Worm (Caenorhabditis elegans) whole organism, L1 larva: ENCODE data around the gene acox-1.5.

ENCODE experiments used
- C04F5.9 ChIP-seq: sonication (generic microtip); optimal IDR thresholded peaks from 2 replicates; lab custom pipeline; 2016; ENCODE audit warnings: missing genetic modification characterization, missing compliant biosample characterization
- C34B4.2 ChIP-seq: sonication (generic microtip); optimal IDR thresholded peaks from 2 replicates; lab custom pipeline; 2017; ENCODE audit warnings: mild to moderate bottlenecking, missing genetic modification characterization, missing compliant biosample characterization
- F16B12.6 ChIP-seq: fragments of 150-350 bp; optimal IDR thresholded peaks from 2 replicates; lab custom pipeline; 2014; ENCODE audit warnings: missing biosample characterization, missing genetic modification characterization
- aha-1 ChIP-seq: fragments of 150-350 bp; optimal IDR thresholded peaks from 2 replicates; lab custom pipeline; 2014; ENCODE audit warnings: missing biosample characterization, missing genetic modification characterization
- alr-1 ChIP-seq: fragments of 200-800 bp; sonication (Bioruptor generic); optimal IDR thresholded peaks from 2 replicates; lab custom pipeline; 2018; ENCODE audit warnings: borderline replicate concordance, mild to moderate bottlenecking, missing genetic modification characterization, missing compliant biosample characterization
- aly-2 ChIP-seq: fragments of 150-350 bp; optimal IDR thresholded peaks from 2 replicates; lab custom pipeline; 2014; ENCODE audit warnings: missing biosample characterization, missing genetic modification characterization
- ama-1 ChIP-seq: fragments of 150-350 bp; optimal IDR thresholded peaks from 2 replicates; lab custom pipeline; 2014
- ceh-63 ChIP-seq: fragments of 200-800 bp; sonication (Bioruptor generic); optimal IDR thresholded peaks from 2 replicates; lab custom pipeline; 2018; ENCODE audit warnings: mild to moderate bottlenecking, missing genetic modification characterization, missing compliant biosample characterization
- ceh-82 ChIP-seq, 3 experiments: fragments of 150-350 bp in 1 of 3; sonication (generic microtip) in 2 of 3; optimal IDR thresholded peaks; 2 replicates each; lab custom pipeline; 2014 to 2017; ENCODE audit warnings: missing biosample characterization in 3 of 3, missing genetic modification characterization in 3 of 3
- ceh-88 ChIP-seq: fragments of 200-800 bp; sonication (Bioruptor generic); IDR thresholded peaks from 2 replicates; pipeline ENCODE4 v1.3.6; 2022; ENCODE audit warnings: missing genetic modification characterization, missing compliant biosample characterization
- ces-1 ChIP-seq: fragments of 150-350 bp; optimal IDR thresholded peaks from 2 replicates; lab custom pipeline; 2014; ENCODE audit warnings: missing biosample characterization, missing genetic modification reagents, missing genetic modification characterization
- dpl-1 ChIP-seq, 3 experiments: fragments of 150-350 bp in 2 of 3; sonication (generic microtip) in 1 of 3; optimal IDR thresholded peaks; 2 replicates each; lab custom pipeline; 2014 to 2017; ENCODE audit warnings: missing biosample characterization in 3 of 3, missing genetic modification characterization in 3 of 3, missing genetic modification reagents in 3 of 3
- efl-3 ChIP-seq: fragments of 200-800 bp; sonication (Bioruptor generic); optimal IDR thresholded peaks from 2 replicates; lab custom pipeline; 2018; ENCODE audit warnings: mild to moderate bottlenecking, missing genetic modification characterization, missing compliant biosample characterization
- egl-27 ChIP-seq, 2 experiments: fragments of 150-350 bp in 1 of 2; sonication (generic microtip); optimal IDR thresholded peaks; 3 replicates each; lab custom pipeline; 2017 to 2018; ENCODE audit warnings: missing biosample characterization in 2 of 2, missing genetic modification characterization in 2 of 2, missing genetic modification reagents in 2 of 2
- elt-2 ChIP-seq: sonication (generic microtip); optimal IDR thresholded peaks from 2 replicates; lab custom pipeline; 2016; ENCODE audit warnings: missing genetic modification characterization, mild to moderate bottlenecking, inconsistent platforms, missing compliant biosample characterization, missing genetic modification reagents
- fkh-10 ChIP-seq: sonication (generic microtip); optimal IDR thresholded peaks from 2 replicates; lab custom pipeline; 2017; ENCODE audit warnings: missing biosample characterization, missing genetic modification reagents, missing genetic modification characterization
- fkh-8 ChIP-seq: sonication (generic microtip); optimal IDR thresholded peaks from 2 replicates; lab custom pipeline; 2016; ENCODE audit warnings: mild to moderate bottlenecking, missing genetic modification characterization, missing compliant biosample characterization
- hlh-17 ChIP-seq: fragments of 200-800 bp; sonication (Bioruptor generic); optimal IDR thresholded peaks from 2 replicates; lab custom pipeline; 2018; ENCODE audit warnings: missing genetic modification characterization, mild to moderate bottlenecking, missing compliant biosample characterization, moderate library complexity, borderline replicate concordance
- hlh-4 ChIP-seq: sonication (generic microtip); optimal IDR thresholded peaks from 2 replicates; lab custom pipeline; 2016; ENCODE audit warnings: mild to moderate bottlenecking, missing genetic modification characterization, missing compliant biosample characterization
- hpl-2 ChIP-seq: fragments of 150-350 bp; optimal IDR thresholded peaks from 2 replicates; lab custom pipeline; 2014; ENCODE audit warnings: missing biosample characterization, missing genetic modification reagents, missing genetic modification characterization
- irx-1 ChIP-seq: sonication (generic microtip); optimal IDR thresholded peaks from 2 replicates; lab custom pipeline; 2016; ENCODE audit warnings: missing genetic modification characterization, missing compliant biosample characterization
- isw-1 ChIP-seq: fragments of 200-800 bp; sonication (Bioruptor generic); IDR thresholded peaks from 2 replicates; pipeline ENCODE4 v1.3.6; 2022; ENCODE audit warnings: missing genetic modification characterization, missing compliant biosample characterization
- jun-1 ChIP-seq: fragments of 150-350 bp; optimal IDR thresholded peaks from 2 replicates; lab custom pipeline; 2014; ENCODE audit warnings: missing biosample characterization, missing genetic modification reagents, missing genetic modification characterization
- lin-14 ChIP-seq: fragments of 200-800 bp; sonication (Bioruptor generic); optimal IDR thresholded peaks from 2 replicates; lab custom pipeline; 2018; ENCODE audit warnings: mild to moderate bottlenecking, missing genetic modification characterization, moderate library complexity, missing compliant biosample characterization
- lin-35 ChIP-seq, 2 experiments: fragments of 150-350 bp; optimal IDR thresholded peaks; 2 replicates each; lab custom pipeline; 2014; ENCODE audit warnings: missing biosample characterization in 2 of 2, missing genetic modification characterization in 2 of 2, missing genetic modification reagents in 2 of 2
- lin-39 ChIP-seq: fragments of 150-350 bp; optimal IDR thresholded peaks from 2 replicates; lab custom pipeline; 2014; ENCODE audit warnings: missing biosample characterization, missing genetic modification reagents, missing genetic modification characterization
- lir-3 ChIP-seq: sonication (generic microtip); optimal IDR thresholded peaks from 2 replicates; lab custom pipeline; 2016; ENCODE audit warnings: mild to moderate bottlenecking, missing genetic modification characterization, moderate library complexity, missing compliant biosample characterization; ENCODE audit not compliant: poor library complexity
- mdl-1 ChIP-seq, 2 experiments: fragments of 150-350 bp; optimal IDR thresholded peaks; 2 replicates each; lab custom pipeline; 2014 to 2017; ENCODE audit warnings: missing biosample characterization in 2 of 2, missing genetic modification characterization in 2 of 2, inconsistent platforms in 1 of 2
- mep-1 ChIP-seq: fragments of 150-350 bp; optimal IDR thresholded peaks from 2 replicates; lab custom pipeline; 2014; ENCODE audit warnings: missing biosample characterization, missing genetic modification characterization
- nhr-19 ChIP-seq: fragments of 200-800 bp; sonication (Bioruptor generic); conservative IDR thresholded peaks from 2 replicates; pipeline ENCODE4 v1.3.6; 2022; ENCODE audit warnings: missing genetic modification characterization, missing compliant biosample characterization
- nhr-47 ChIP-seq: sonication (generic microtip); optimal IDR thresholded peaks from 2 replicates; lab custom pipeline; 2016; ENCODE audit warnings: mild to moderate bottlenecking, missing genetic modification characterization, moderate library complexity, missing compliant biosample characterization
- nhr-76 ChIP-seq: sonication (generic microtip); optimal IDR thresholded peaks from 2 replicates; lab custom pipeline; 2017; ENCODE audit warnings: missing biosample characterization, missing genetic modification characterization
- nhr-85 ChIP-seq: sonication (generic microtip); peaks from one replicate; lab custom pipeline; 2016; ENCODE audit warnings: missing genetic modification characterization, inconsistent platforms, missing compliant biosample characterization
- nhr-90 ChIP-seq: sonication (generic microtip); optimal IDR thresholded peaks from 2 replicates; lab custom pipeline; 2016; ENCODE audit warnings: mild to moderate bottlenecking, missing genetic modification characterization, missing compliant biosample characterization; ENCODE audit not compliant: poor library complexity
- pag-3 ChIP-seq: sonication (generic microtip); optimal IDR thresholded peaks from 2 replicates; lab custom pipeline; 2017; ENCODE audit warnings: missing genetic modification characterization, mild to moderate bottlenecking, missing compliant biosample characterization, antibody characterized with exemption, borderline replicate concordance; ENCODE audit not compliant: insufficient read depth
- pax-3 ChIP-seq: fragments of 200-800 bp; sonication (Bioruptor generic); optimal IDR thresholded peaks from 2 replicates; lab custom pipeline; 2018; ENCODE audit warnings: mild to moderate bottlenecking, missing genetic modification characterization, moderate library complexity, missing compliant biosample characterization
- pqm-1 ChIP-seq: sonication (generic microtip); optimal IDR thresholded peaks from 3 replicates; lab custom pipeline; 2017; ENCODE audit warnings: missing biosample characterization, missing genetic modification characterization
- swsn-7 ChIP-seq: sonication (generic microtip); optimal IDR thresholded peaks from 2 replicates; lab custom pipeline; 2016; ENCODE audit warnings: missing genetic modification characterization, missing compliant biosample characterization
- tlp-1 ChIP-seq: fragments of 150-350 bp; optimal IDR thresholded peaks from 2 replicates; lab custom pipeline; 2014; ENCODE audit warnings: missing biosample characterization, missing genetic modification characterization
- unc-130 ChIP-seq: fragments of 150-350 bp; optimal IDR thresholded peaks from 2 replicates; lab custom pipeline; 2017; ENCODE audit warnings: missing biosample characterization, missing genetic modification characterization, inconsistent platforms
- unc-62 ChIP-seq: fragments of 150-350 bp; optimal IDR thresholded peaks from 2 replicates; lab custom pipeline; 2014; ENCODE audit warnings: missing biosample characterization, missing genetic modification reagents, missing genetic modification characterization
- unc-86 ChIP-seq: sonication (generic microtip); optimal IDR thresholded peaks from 2 replicates; lab custom pipeline; 2016; ENCODE audit warnings: missing genetic modification characterization, missing compliant biosample characterization
- unc-98 ChIP-seq: fragments of 200-800 bp; sonication (Bioruptor generic); IDR thresholded peaks from 2 replicates; pipeline ENCODE4 v1.3.6; 2022; ENCODE audit warnings: missing genetic modification characterization, missing compliant biosample characterization
- vab-15 ChIP-seq: sonication (generic microtip); optimal IDR thresholded peaks from 2 replicates; lab custom pipeline; 2017; ENCODE audit warnings: missing genotype, mild to moderate bottlenecking, missing genetic modification characterization, missing compliant biosample characterization
- ztf-11 ChIP-seq, 2 experiments: sonication (generic microtip); optimal IDR thresholded peaks; 2 replicates each; lab custom pipeline; 2016 to 2017; ENCODE audit warnings: missing genetic modification characterization in 2 of 2, missing biosample characterization in 1 of 2, missing compliant biosample characterization in 1 of 2

acox-1.5 gene

ce11 chrIII:9629855-9630254 lies 37.9 kb upstream of the acox-1.5 start, which contains the start of gene rpac-19 (continued):
- TF ChIP-seq lir-3 (tag; lab: Kevin White, UChicago) (peak; percentile 37), pag-3 (tag; lab: Kevin White, UChicago) (no peak), isw-1 (GFP tag; lab: Robert Waterston, UW) (no peak), unc-98 (no peak), fkh-8 (peak; percentile 2), lin-39 (tag; lab: Kevin White, UChicago) (peak; percentile 4), hpl-2 (GFP tag; lab: Kevin White, UChicago) (no peak), mdl-1 (tag; optimal IDR thresholded peaks at IDR 0.05; lab: Kevin White, UChicago) (peak in 1 of 2 experiments; percentile 14), hlh-4 (tag; lab: Kevin White, UChicago) (no peak), C04F5.9 (tag; lab: Kevin White, UChicago) (no peak), F16B12.6 (tag; lab: Kevin White, UChicago) (peak; percentile 28), pax-3 (peak; percentile 30), elt-2 (peak; percentile 22), ceh-63 (no peak), swsn-7 (tag; lab: Kevin White, UChicago) (peak; percentile 67), jun-1 (tag; lab: Kevin White, UChicago) (no peak), ztf-11 (tag; optimal IDR thresholded peaks at IDR 0.05; lab: Kevin White, UChicago) (peak in 1 of 2 experiments; percentile 45), vab-15 (tag; lab: Kevin White, UChicago) (no peak), nhr-76 (no peak), aly-2 (tag; lab: Kevin White, UChicago) (peak; percentile 24), irx-1 (tag; lab: Kevin White, UChicago) (no peak), pqm-1 (no peak), lin-14 (GFP tag; lab: Kevin White, UChicago) (peak; percentile 41), fkh-10 (GFP tag; lab: Kevin White, UChicago) (no peak), lin-35 (GFP tag; optimal IDR thresholded peaks at IDR 0.05; lab: Kevin White, UChicago) (peak; percentile 50 to 69), nhr-90 (tag; lab: Kevin White, UChicago) (peak; percentile 81), unc-86 (tag; lab: Kevin White, UChicago) (peak; percentile 40), unc-130 (tag; lab: Kevin White, UChicago) (peak; percentile 70), nhr-85 (tag; lab: Kevin White, UChicago) (no peak), tlp-1 (no peak), egl-27 (tag; optimal IDR thresholded peaks at IDR 0.05; lab: Kevin White, UChicago) (no peak), ama-1 (lab: Kevin White, UChicago) (peak; percentile 87), mep-1 (tag; lab: Kevin White, UChicago) (peak; percentile 70), efl-3 (GFP tag; lab: Kevin White, UChicago) (no peak), unc-62 (GFP tag; lab: Kevin White, UChicago) (no peak), ceh-88 (GFP tag; lab: Robert Waterston, UW) (no peak), nhr-47 (tag; lab: Kevin White, UChicago) (peak; percentile 77), alr-1 (no peak), ces-1 (no peak), nhr-19 (GFP tag; lab: Robert Waterston, UW) (peak; percentile 42), aha-1 (no peak), dpl-1 (GFP tag; optimal IDR thresholded peaks at IDR 0.05; lab: Kevin White, UChicago) (peak; percentile 64 to 72 (median 72))
- TF ChIP-seq, all 84 proteins: peak for 39

DNA sequence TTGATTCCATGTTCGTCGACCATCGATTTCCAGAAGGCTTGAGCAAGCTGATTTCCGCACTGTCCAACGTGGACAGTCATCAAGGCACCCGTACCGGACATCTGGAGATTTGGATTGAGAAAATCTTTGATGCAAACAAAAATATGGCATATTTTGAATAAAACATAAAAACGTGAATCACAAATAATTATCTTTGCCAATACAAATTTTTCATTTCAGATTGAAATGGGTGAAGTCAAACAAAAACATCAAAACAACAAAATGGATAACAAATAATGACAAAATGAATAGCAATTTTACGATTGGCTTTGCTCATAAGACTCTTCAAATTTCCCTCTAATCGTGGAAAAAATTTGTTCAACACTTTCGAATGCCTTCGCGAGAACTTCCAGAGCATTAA lies 37.1 kb upstream of the acox-1.5 start, which contains the start of gene tbg-1:
TSS of gene tbg-1 (minus strand) at position 101 of the 400 bp plus-strand sequence.
- no peak for TF ChIP-seq ama-1 (lab: Kevin White, UChicago)
- TF ChIP-seq aly-2 (tag; lab: Kevin White, UChicago), result no peak
- no peak for TF ChIP-seq C34B4.2 (tag; lab: Kevin White, UChicago)
- TF ChIP-seq ceh-82 (tag; optimal IDR thresholded peaks at IDR 0.05; lab: Kevin White, UChicago), result no peak
- TF ChIP-seq hlh-17 (GFP tag; lab: Kevin White, UChicago), result no peak
- no peak for TF ChIP-seq ceh-63
